Fruit fly (Drosophila melanogaster): ENCODE data around the gene CG14297.
A peak's percentile ranks its signal among the peaks of the same experiment; 100 is the strongest.

The CG14297 gene

DNA sequence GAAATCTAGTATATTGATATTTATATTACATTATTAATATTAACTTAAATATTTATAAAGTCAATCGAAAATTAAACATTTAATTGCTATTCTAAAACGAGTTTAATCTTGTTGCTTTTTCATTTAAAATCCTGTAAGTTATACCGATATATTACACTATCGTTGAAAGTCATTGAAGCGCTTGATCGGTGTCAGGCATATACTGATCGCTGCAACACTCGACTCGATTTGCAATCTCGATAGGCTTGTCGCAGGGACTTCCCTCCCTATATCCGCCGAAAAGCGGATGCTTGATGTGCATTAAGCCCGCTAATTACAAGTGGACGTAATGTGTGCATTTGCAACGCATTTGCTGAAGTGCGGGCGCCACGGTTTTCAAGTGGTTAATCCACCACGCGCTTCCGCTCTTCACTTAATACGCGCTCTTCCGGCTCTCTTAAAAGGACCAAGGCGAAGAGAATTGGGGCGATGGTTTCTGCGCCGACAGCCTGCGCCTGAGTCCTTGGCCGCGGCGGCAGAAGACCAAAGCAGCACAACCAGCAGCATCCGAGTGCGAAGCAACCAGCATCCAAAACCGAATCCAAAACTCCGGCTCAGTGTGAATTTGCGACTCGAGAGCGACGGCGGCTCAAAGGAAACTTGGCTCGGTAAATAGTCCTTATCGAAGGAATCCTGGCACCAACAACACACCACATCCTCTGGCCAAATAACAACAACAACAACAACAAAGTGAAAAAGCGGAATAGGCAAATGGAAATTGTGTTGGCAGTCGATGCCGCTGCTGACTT, 31.2 kb downstream of the CG14297 start, which contains the start of gene CG42613 (continued):
- TF ChIP-seq dac (GFP tag; optimal IDR thresholded peaks at IDR 0.05) (peak; percentile 25), ss (GFP tag; optimal IDR thresholded peaks at IDR 0.05) (no peak), CG6854 (GFP tag; optimal IDR thresholded peaks at IDR 0.05) (peak; percentile 42), Met (GFP tag; optimal IDR thresholded peaks at IDR 0.05) (peak; percentile 60), vri (GFP tag; optimal IDR thresholded peaks at IDR 0.05) (peak; percentile 9), CG10669 (GFP tag; optimal IDR thresholded peaks at IDR 0.05) (peak; percentile 31), Smox (GFP tag; optimal IDR thresholded peaks at IDR 0.05) (no peak), CG8119 (GFP tag; IDR thresholded peaks at IDR 0.05) (no peak), CG1621 (tag; optimal IDR thresholded peaks at IDR 0.05) (peak; percentile 50), CG11294 (GFP tag; IDR thresholded peaks at IDR 0.05) (no peak), eg (GFP tag; IDR thresholded peaks at IDR 0.05) (0 out of 3 replicates have a peak, but pooled peaks have one; percentile 40), CG3032 (tag; optimal IDR thresholded peaks at IDR 0.05) (no peak), lz (GFP tag; optimal IDR thresholded peaks at IDR 0.05) (peak; percentile 53), CG8319 (GFP tag; optimal IDR thresholded peaks at IDR 0.05) (peak; percentile 44), net (GFP tag; optimal IDR thresholded peaks at IDR 0.05) (peak; percentile 71), fd59A (GFP tag; optimal IDR thresholded peaks at IDR 0.05) (no peak), acj6 (GFP tag; optimal IDR thresholded peaks at IDR 0.05) (peak; percentile 46), esn (GFP tag; optimal IDR thresholded peaks at IDR 0.05) (peak; percentile 61), CG15336 (GFP tag; IDR thresholded peaks at IDR 0.05) (no peak), Eip78C (GFP tag) (peak; percentile 42), Hr39 (GFP tag; optimal IDR thresholded peaks at IDR 0.05) (peak; percentile 40), CG34406 (GFP tag; optimal IDR thresholded peaks at IDR 0.05) (peak; percentile 42), Lpt (GFP tag; optimal IDR thresholded peaks at IDR 0.05) (peak; percentile 2), achi (GFP tag; optimal IDR thresholded peaks at IDR 0.05) (peak; percentile 59), salr (GFP tag; optimal IDR thresholded peaks at IDR 0.05) (peak in 1 of 2 experiments; percentile 52), CG6808 (GFP tag; optimal IDR thresholded peaks at IDR 0.05) (peak; percentile 30), Blimp-1 (GFP tag; optimal IDR thresholded peaks at IDR 0.05) (peak; percentile 42), CG7368 (GFP tag; optimal IDR thresholded peaks at IDR 0.05) (peak; percentile 43), spab (GFP tag; optimal IDR thresholded peaks at IDR 0.05) (no peak), cyc (GFP tag; optimal IDR thresholded peaks at IDR 0.05) (peak; percentile 65), Eip75B (GFP tag; optimal IDR thresholded peaks at IDR 0.05) (peak; percentile 52), CG16779 (tag; optimal IDR thresholded peaks at IDR 0.05) (peak; percentile 36)

dm6 chr3R:18931725-18932124, 33.8 kb downstream of the CG14297 start:
- TF ChIP-seq CG8119 (GFP tag; IDR thresholded peaks at IDR 0.05) (no peak), Gug (GFP tag; IDR thresholded peaks at IDR 0.05) (no peak), fkh (GFP tag; optimal IDR thresholded peaks at IDR 0.05) (no peak), Eip78C (GFP tag) (no peak), ss (GFP tag; optimal IDR thresholded peaks at IDR 0.05) (no peak), Met (GFP tag; optimal IDR thresholded peaks at IDR 0.05) (no peak), CG31627 (GFP tag; optimal IDR thresholded peaks at IDR 0.05) (no peak), esn (GFP tag; optimal IDR thresholded peaks at IDR 0.05) (no peak), CG3032 (tag; optimal IDR thresholded peaks at IDR 0.05) (no peak), CG6276 (GFP tag; optimal IDR thresholded peaks at IDR 0.05) (no peak), CG34406 (GFP tag; optimal IDR thresholded peaks at IDR 0.05) (no peak), dac (GFP tag; optimal IDR thresholded peaks at IDR 0.05) (no peak), Smox (GFP tag; optimal IDR thresholded peaks at IDR 0.05) (no peak), acj6 (GFP tag; optimal IDR thresholded peaks at IDR 0.05) (no peak), Hr4 (GFP tag; optimal IDR thresholded peaks at IDR 0.05) (no peak), CG6808 (GFP tag; optimal IDR thresholded peaks at IDR 0.05) (no peak)
